Fruit fly (Drosophila melanogaster) whole organism, adult: ENCODE measurements around the gene Rassf.

ENCODE experiments used
- CG12768 ChIP-seq: fragments of 200-800 bp; sonication (Bioruptor generic); optimal IDR thresholded peaks from 2 replicates; lab custom pipeline; 2017; ENCODE audit warnings: missing biosample characterization, missing genetic modification characterization, mild to moderate bottlenecking, moderate library complexity, missing genetic modification reagents
- CG5204 ChIP-seq: fragments of 200-800 bp; sonication (Bioruptor generic); optimal IDR thresholded peaks from 2 replicates; lab custom pipeline; 2016; ENCODE audit warnings: missing biosample characterization, missing genetic modification characterization
- CG7045 ChIP-seq: fragments of 200-800 bp; sonication (Bioruptor generic); optimal IDR thresholded peaks from 2 replicates; lab custom pipeline; 2017; ENCODE audit warnings: missing biosample characterization, mild to moderate bottlenecking, missing genetic modification characterization
- CG7101 ChIP-seq: fragments of 200-800 bp; sonication (Bioruptor generic); optimal IDR thresholded peaks from 2 replicates; lab custom pipeline; 2018; ENCODE audit warnings: missing biosample characterization, mild to moderate bottlenecking, missing genetic modification characterization, moderate library complexity
- Clk ChIP-seq: fragments of 200-800 bp; sonication (Bioruptor generic); optimal IDR thresholded peaks from 2 replicates; lab custom pipeline; 2017; ENCODE audit warnings: missing biosample characterization, missing genetic modification characterization
- Hr96 ChIP-seq: fragments of 200-800 bp; sonication (Bioruptor generic); optimal IDR thresholded peaks from 2 replicates; lab custom pipeline; 2016; ENCODE audit warnings: missing biosample characterization, missing genetic modification characterization
- pad ChIP-seq: fragments of 200-800 bp; sonication (Bioruptor generic); optimal IDR thresholded peaks from 3 replicates; lab custom pipeline; 2017; ENCODE audit warnings: missing biosample characterization, missing genetic modification characterization, mild to moderate bottlenecking, moderate library complexity, missing genetic modification reagents
- toe ChIP-seq: fragments of 200-800 bp; sonication (Bioruptor generic); optimal IDR thresholded peaks from 2 replicates; lab custom pipeline; 2016; ENCODE audit warnings: missing biosample characterization, missing genetic modification characterization

DNA sequence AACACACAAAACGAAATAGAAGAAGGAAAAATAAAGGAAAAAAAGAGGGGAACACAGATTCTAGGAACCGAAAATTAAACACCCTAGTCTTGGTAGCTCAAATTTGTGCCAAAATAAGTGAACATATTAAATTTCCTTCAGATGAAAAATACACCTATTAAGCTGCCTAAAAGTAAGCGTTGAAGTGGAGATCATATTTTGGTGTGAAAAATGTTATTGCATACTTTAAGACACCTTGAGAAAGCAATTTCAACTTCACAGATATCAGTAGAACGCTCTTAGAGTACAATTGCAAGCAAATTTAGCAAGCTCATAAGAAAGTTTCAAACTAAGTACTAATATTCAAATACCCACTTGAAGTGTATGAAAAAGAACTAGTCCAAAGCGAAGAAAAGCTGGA, 7.0 kb downstream of the Rassf start:
- TF ChIP-seq pad (no peak), Clk (GFP tag; lab: Kevin White, UChicago) (no peak), CG7045 (GFP tag; lab: Kevin White, UChicago) (no peak), CG12768 (GFP tag; lab: Kevin White, UChicago) (no peak), CG5204 (GFP tag; lab: Kevin White, UChicago) (no peak), Hr96 (GFP tag; lab: Kevin White, UChicago) (no peak), toe (GFP tag; lab: Kevin White, UChicago) (no peak), CG7101 (tag; lab: Kevin White, UChicago) (no peak)
